Fruit fly (Drosophila melanogaster) whole organism, prepupa: ENCODE data around the gene Ufsp2.
A peak's percentile ranks its signal among the peaks of the same experiment; 100 is the strongest.

Source experiments
- CG6163 ChIP-seq: fragments of 200-800 bp; sonication (Bioruptor generic); IDR thresholded peaks from 3 replicates; pipeline ENCODE4 v1.3.6; 2022; ENCODE audit warnings: missing biosample characterization, missing genetic modification characterization
- Eip78C ChIP-seq: fragments of 200-800 bp; sonication (Bioruptor generic); peaks from one replicate; lab custom pipeline; 2016; ENCODE audit warnings: missing biosample characterization, missing genetic modification characterization
- Sox102F ChIP-seq: fragments of 200-800 bp; sonication (Bioruptor generic); optimal IDR thresholded peaks from 2 replicates; lab custom pipeline; 2016; ENCODE audit warnings: missing biosample characterization, mild to moderate bottlenecking, missing genetic modification characterization
- Sox15 ChIP-seq: fragments of 200-800 bp; sonication (Bioruptor generic); optimal IDR thresholded peaks from 3 replicates; lab custom pipeline; 2016; ENCODE audit warnings: missing biosample characterization, missing genetic modification characterization
- achi ChIP-seq: fragments of 200-800 bp; sonication (Bioruptor generic); optimal IDR thresholded peaks from 3 replicates; lab custom pipeline; 2016; ENCODE audit warnings: missing biosample characterization, missing genetic modification characterization
- eg ChIP-seq: fragments of 200-800 bp; sonication (Bioruptor generic); IDR thresholded peaks from 3 replicates; pipeline ENCODE4 v1.3.6; 2022; ENCODE audit warnings: missing biosample characterization, missing genetic modification characterization
- salr ChIP-seq, 2 experiments: fragments of 200-800 bp; sonication (Bioruptor generic); optimal IDR thresholded peaks; 3 replicates each; lab custom pipeline; 2016 to 2018; ENCODE audit warnings: missing biosample characterization in 2 of 2, missing genetic modification characterization in 2 of 2, mild to moderate bottlenecking in 1 of 2
- topi ChIP-seq: fragments of 200-800 bp; sonication (Bioruptor generic); optimal IDR thresholded peaks from 3 replicates; lab custom pipeline; 2016; ENCODE audit warnings: missing biosample characterization, missing genetic modification characterization

- TF ChIP-seq topi (GFP tag; lab: Kevin White, UChicago) (peak; percentile 30), eg (GFP tag; lab: Robert Waterston, UW) (peak; percentile 64), Eip78C (peak; percentile 82), CG6163 (peak; percentile 66), Sox102F (GFP tag; lab: Kevin White, UChicago) (no peak), achi (GFP tag; lab: Kevin White, UChicago) (peak; percentile 55), Sox15 (GFP tag; lab: Kevin White, UChicago) (peak; percentile 47), salr (GFP tag; optimal IDR thresholded peaks at IDR 0.05; lab: Kevin White, UChicago) (no peak)
Observed at dm6 chr3L:15587445-15588381, 11.3 kb downstream of the Ufsp2 start, which contains the start of gene CG7656.
